Worm (Caenorhabditis elegans) whole organism, L4 larva: Measurements from ENCODE around the gene madf-3.

Experiments used
- ceh-44 ChIP-seq: fragments of 200-800 bp; sonication (Bioruptor generic); IDR thresholded peaks from 2 replicates; pipeline ENCODE4 v1.3.6; 2022; ENCODE audit warnings: missing genetic modification reagents, missing genetic modification characterization, missing compliant biosample characterization
- ctbp-1 ChIP-seq: fragments of 200-800 bp; sonication (Bioruptor generic); IDR thresholded peaks from 2 replicates; pipeline ENCODE4 v1.3.6; 2022; ENCODE audit warnings: missing genetic modification reagents, missing genetic modification characterization, missing compliant biosample characterization
- unc-39 ChIP-seq: sonication (generic microtip); optimal IDR thresholded peaks from 2 replicates; lab custom pipeline; 2017; ENCODE audit warnings: missing biosample characterization, missing genetic modification characterization

- TF ChIP-seq unc-39 (no peak), ctbp-1 (no peak), ceh-44 (GFP tag; lab: Robert Waterston, UW) (no peak)
These were observed 40.3 kb downstream of the madf-3 start for ce11 chrII:4374885-4375284.
